Worm (Caenorhabditis elegans) whole organism, L4 larva: Measurements from ENCODE around the gene tsp-5.

Source experiments
- ama-1 ChIP-seq: fragments of 150-350 bp; optimal IDR thresholded peaks from 2 replicates; lab custom pipeline; 2014; ENCODE audit warnings: inconsistent platforms, mixed read lengths
- lin-13 ChIP-seq: fragments of 150-350 bp; optimal IDR thresholded peaks from 2 replicates; lab custom pipeline; 2014; ENCODE audit warnings: missing biosample characterization, missing genetic modification reagents, missing genetic modification characterization
- lir-3 ChIP-seq: sonication (generic microtip); optimal IDR thresholded peaks from 2 replicates; lab custom pipeline; 2016; ENCODE audit warnings: mild to moderate bottlenecking, missing genetic modification characterization, missing compliant biosample characterization
- madf-9 ChIP-seq: fragments of 200-800 bp; sonication (Bioruptor generic); conservative IDR thresholded peaks from 2 replicates; pipeline ENCODE4 v1.3.6; 2022; ENCODE audit warnings: missing genetic modification reagents, missing genetic modification characterization, missing compliant biosample characterization
- mep-1 ChIP-seq: fragments of 150-350 bp; sonication (generic microtip); optimal IDR thresholded peaks from 3 replicates; lab custom pipeline; 2014; ENCODE audit warnings: missing biosample characterization, missing genetic modification characterization
- nhr-102 ChIP-seq: sonication (generic microtip); optimal IDR thresholded peaks from 2 replicates; lab custom pipeline; 2016; ENCODE audit warnings: mild to moderate bottlenecking, missing genetic modification characterization, moderate library complexity, missing compliant biosample characterization
- nhr-28 ChIP-seq: fragments of 150-350 bp; optimal IDR thresholded peaks from 2 replicates; lab custom pipeline; 2014; ENCODE audit warnings: missing biosample characterization, missing genetic modification characterization
- nhr-41 ChIP-seq: fragments of 200-800 bp; sonication (Bioruptor generic); IDR thresholded peaks from 2 replicates; pipeline ENCODE4 v1.3.6; 2022; ENCODE audit warnings: missing genetic modification reagents, missing genetic modification characterization, missing compliant biosample characterization
- nhr-76 ChIP-seq: fragments of 150-350 bp; optimal IDR thresholded peaks from 2 replicates; lab custom pipeline; 2014; ENCODE audit warnings: missing biosample characterization, missing genetic modification characterization
- nhr-77 ChIP-seq: fragments of 150-350 bp; optimal IDR thresholded peaks from 2 replicates; lab custom pipeline; 2014; ENCODE audit warnings: missing biosample characterization, missing genetic modification characterization
- zag-1 ChIP-seq: fragments of 150-350 bp; optimal IDR thresholded peaks from 2 replicates; lab custom pipeline; 2014; ENCODE audit warnings: missing biosample characterization, missing genetic modification characterization
- zfp-2 ChIP-seq: sonication (generic microtip); optimal IDR thresholded peaks from 2 replicates; lab custom pipeline; 2016; ENCODE audit warnings: mild to moderate bottlenecking, missing genetic modification characterization, missing compliant biosample characterization

DNA sequence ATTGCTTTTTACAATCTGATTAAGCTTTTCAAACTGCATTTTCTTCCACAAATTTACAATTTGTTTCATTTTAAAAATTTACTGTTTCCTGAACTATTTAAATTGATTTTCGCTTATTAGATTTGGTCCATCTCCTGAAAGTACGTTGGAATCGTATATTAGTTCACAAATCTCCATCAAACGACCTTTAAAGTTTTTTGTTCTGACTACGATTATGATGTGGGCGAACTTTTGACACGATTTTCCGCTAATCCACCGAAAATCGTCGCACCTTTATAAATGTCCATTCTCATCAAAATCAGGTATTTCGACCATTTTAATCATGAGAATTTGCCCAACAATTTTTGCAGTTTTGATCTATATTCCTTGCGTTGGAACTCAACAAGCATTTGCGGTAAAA lies 32.0 kb upstream of the tsp-5 start, which contains the start of gene C08F11.1:
- no peak for TF ChIP-seq ama-1 (lab: Kevin White, UChicago)
- no peak for TF ChIP-seq nhr-41 (GFP tag; lab: Robert Waterston, UW)
- no peak for TF ChIP-seq nhr-28 (tag; lab: Kevin White, UChicago)
- no peak for TF ChIP-seq nhr-77 (tag; lab: Kevin White, UChicago)
- TF ChIP-seq lir-3 (tag; lab: Kevin White, UChicago), result no peak
- TF ChIP-seq zag-1 (tag; lab: Kevin White, UChicago), result no peak
- TF ChIP-seq zfp-2 (tag; lab: Kevin White, UChicago), result no peak
- no peak for TF ChIP-seq nhr-76 (tag; lab: Kevin White, UChicago)
- TF ChIP-seq lin-13 (GFP tag; lab: Kevin White, UChicago), result no peak
- no peak for TF ChIP-seq mep-1
- no peak for TF ChIP-seq madf-9
- TF ChIP-seq nhr-102 (tag; lab: Kevin White, UChicago), result no peak
